Fruit fly (Drosophila melanogaster) whole organism, embryonic: Measurements from ENCODE around the gene Sgs5bis.

Source experiments
- Asciz ChIP-seq: fragments of 200-800 bp; sonication (Bioruptor generic); optimal IDR thresholded peaks from 2 replicates; lab custom pipeline; 2017; ENCODE audit warnings: missing biosample characterization, mild to moderate bottlenecking, missing genetic modification characterization, missing genetic modification reagents
- Awh ChIP-seq: fragments of 200-800 bp; sonication (Bioruptor generic); IDR thresholded peaks from 2 replicates; pipeline ENCODE4, ENCODE4 v1.3.6; 2022; ENCODE audit warnings: missing biosample characterization, missing genetic modification characterization
- CG10321 ChIP-seq: fragments of 200-800 bp; sonication (Bioruptor generic); IDR thresholded peaks from 2 replicates; pipeline ENCODE4 v1.3.6; 2022; ENCODE audit warnings: missing biosample characterization, missing genetic modification characterization
- CG11085 ChIP-seq: fragments of 200-800 bp; sonication (Bioruptor generic); IDR thresholded peaks from 2 replicates; pipeline ENCODE4 v1.3.6; 2022; ENCODE audit warnings: missing biosample characterization, missing genetic modification characterization
- CG11504 ChIP-seq: fragments of 200-800 bp; sonication (Bioruptor generic); optimal IDR thresholded peaks from 3 replicates; lab custom pipeline; 2019; ENCODE audit warnings: missing biosample characterization, mild to moderate bottlenecking, missing genetic modification characterization, moderate library complexity
- CG12236 ChIP-seq: fragments of 200-800 bp; sonication (Bioruptor generic); optimal IDR thresholded peaks from 2 replicates; lab custom pipeline; 2016; ENCODE audit warnings: missing biosample characterization, missing genetic modification characterization
- CG12391 ChIP-seq: fragments of 200-800 bp; sonication (Bioruptor generic); optimal IDR thresholded peaks from 3 replicates; lab custom pipeline; 2018; ENCODE audit warnings: missing biosample characterization, mild to moderate bottlenecking, missing genetic modification characterization, moderate library complexity
- CG12769 ChIP-seq: fragments of 200-800 bp; sonication (Bioruptor generic); optimal IDR thresholded peaks from 2 replicates; lab custom pipeline; 2019; ENCODE audit warnings: missing biosample characterization, mild to moderate bottlenecking, missing genetic modification characterization, moderate library complexity
- CG1529 ChIP-seq: fragments of 200-800 bp; sonication (Bioruptor generic); optimal IDR thresholded peaks from 3 replicates; lab custom pipeline; 2018; ENCODE audit warnings: missing biosample characterization, missing genetic modification characterization
- CG15696 ChIP-seq: fragments of 200-800 bp; sonication (Bioruptor generic); optimal IDR thresholded peaks from 2 replicates; lab custom pipeline; 2019; ENCODE audit warnings: missing biosample characterization, mild to moderate bottlenecking, missing genetic modification characterization, moderate library complexity
- CG18619 ChIP-seq: fragments of 200-800 bp; sonication (Bioruptor generic); optimal IDR thresholded peaks from 3 replicates; lab custom pipeline; 2017; ENCODE audit warnings: missing biosample characterization, mild to moderate bottlenecking, missing genetic modification characterization
- CG30431 ChIP-seq: fragments of 200-800 bp; sonication (Bioruptor generic); optimal IDR thresholded peaks from 2 replicates; lab custom pipeline; 2017; ENCODE audit warnings: missing biosample characterization, missing genetic modification characterization
- CG32532 ChIP-seq: fragments of 200-800 bp; sonication (Bioruptor generic); IDR thresholded peaks from 2 replicates; pipeline ENCODE4 v1.3.6; 2022; ENCODE audit warnings: missing biosample characterization, missing genetic modification characterization
- CG33557 ChIP-seq: fragments of 200-800 bp; sonication (Bioruptor generic); optimal IDR thresholded peaks from 2 replicates; lab custom pipeline; 2019; ENCODE audit warnings: missing biosample characterization, mild to moderate bottlenecking, missing genetic modification characterization, moderate library complexity
- CG4282 ChIP-seq: fragments of 200-800 bp; sonication (Bioruptor generic); optimal IDR thresholded peaks from 2 replicates; lab custom pipeline; 2016; ENCODE audit warnings: missing biosample characterization, missing genetic modification characterization
- CG4820 ChIP-seq: fragments of 200-800 bp; sonication (Bioruptor generic); optimal IDR thresholded peaks from 3 replicates; lab custom pipeline; 2016; ENCODE audit warnings: missing biosample characterization, missing genetic modification characterization
- CG6654 ChIP-seq: fragments of 200-800 bp; sonication (Bioruptor generic); optimal IDR thresholded peaks from 2 replicates; lab custom pipeline; 2017; ENCODE audit warnings: missing biosample characterization, mild to moderate bottlenecking, missing genetic modification characterization
- CG7839 ChIP-seq: fragments of 200-800 bp; sonication (Bioruptor generic); optimal IDR thresholded peaks from 3 replicates; lab custom pipeline; 2018; ENCODE audit warnings: missing biosample characterization, mild to moderate bottlenecking, missing genetic modification characterization, moderate library complexity
- CG7963 ChIP-seq: fragments of 200-800 bp; sonication (Bioruptor generic); IDR thresholded peaks from 3 replicates; pipeline ENCODE4 v1.3.6; 2022; ENCODE audit warnings: missing biosample characterization, missing genetic modification characterization; ENCODE audit not compliant: partially characterized antibody
- CrebB ChIP-seq: fragments of 200-800 bp; sonication (Bioruptor generic); optimal IDR thresholded peaks from 3 replicates; lab custom pipeline; 2018; ENCODE audit warnings: missing biosample characterization, mild to moderate bottlenecking, missing genetic modification characterization
- Hr51 ChIP-seq, 2 experiments: fragments of 200-800 bp; sonication (Bioruptor generic); optimal IDR thresholded peaks; 2 replicates in 1 of 2; 3 replicates in 1 of 2; lab custom pipeline; 2016 to 2018; ENCODE audit warnings: missing biosample characterization in 2 of 2, missing genetic modification characterization in 2 of 2, mild to moderate bottlenecking in 1 of 2, moderate library complexity in 1 of 2
- NfI ChIP-seq: fragments of 200-800 bp; sonication (Bioruptor generic); optimal IDR thresholded peaks from 3 replicates; lab custom pipeline; 2018; ENCODE audit warnings: missing biosample characterization, mild to moderate bottlenecking, missing genetic modification characterization, moderate library complexity
- Six4 ChIP-seq: fragments of 200-800 bp; sonication (Bioruptor generic); optimal IDR thresholded peaks from 2 replicates; lab custom pipeline; 2016; ENCODE audit warnings: missing biosample characterization, missing genetic modification characterization
- Spps ChIP-seq: fragments of 200-800 bp; sonication (Bioruptor generic); optimal IDR thresholded peaks from 2 replicates; lab custom pipeline; 2018; ENCODE audit warnings: missing biosample characterization, mild to moderate bottlenecking, missing genetic modification characterization
- Vsx1 ChIP-seq: fragments of 200-800 bp; sonication (Bioruptor generic); optimal IDR thresholded peaks from 2 replicates; lab custom pipeline; 2017; ENCODE audit warnings: missing biosample characterization, mild to moderate bottlenecking, missing genetic modification characterization, missing genetic modification reagents
- amos ChIP-seq: fragments of 200-800 bp; sonication (Bioruptor generic); IDR thresholded peaks from 2 replicates; pipeline ENCODE4 v1.3.6; 2022; ENCODE audit warnings: missing biosample characterization, missing genetic modification characterization; ENCODE audit not compliant: partially characterized antibody
- bowl ChIP-seq: fragments of 200-800 bp; sonication (Bioruptor generic); IDR thresholded peaks from 2 replicates; pipeline ENCODE4 v1.3.6; 2022; ENCODE audit warnings: missing biosample characterization, missing genetic modification characterization
- crol ChIP-seq: fragments of 200-800 bp; sonication (Bioruptor generic); IDR thresholded peaks from 2 replicates; pipeline ENCODE4 v1.3.6; 2022; ENCODE audit warnings: missing biosample characterization, missing genetic modification characterization
- crp ChIP-seq, 2 experiments: fragments of 200-800 bp; sonication (Bioruptor generic); optimal IDR thresholded peaks; 2 replicates in 1 of 2; 3 replicates in 1 of 2; lab custom pipeline; 2017; ENCODE audit warnings: missing biosample characterization in 2 of 2, missing genetic modification characterization in 2 of 2, mild to moderate bottlenecking in 1 of 2, moderate library complexity in 1 of 2
- dmrt99B ChIP-seq: fragments of 200-800 bp; sonication (Bioruptor generic); optimal IDR thresholded peaks from 2 replicates; lab custom pipeline; 2018; ENCODE audit warnings: missing biosample characterization, mild to moderate bottlenecking, missing genetic modification characterization, moderate library complexity
- emc ChIP-seq: fragments of 200-800 bp; sonication (Bioruptor generic); optimal IDR thresholded peaks from 2 replicates; lab custom pipeline; 2016; ENCODE audit warnings: missing biosample characterization, missing genetic modification characterization
- fd64A ChIP-seq: fragments of 200-800 bp; sonication (Bioruptor generic); optimal IDR thresholded peaks from 3 replicates; lab custom pipeline; 2018; ENCODE audit warnings: missing biosample characterization, mild to moderate bottlenecking, missing genetic modification characterization
- fd96Cb ChIP-seq: fragments of 200-800 bp; sonication (Bioruptor generic); optimal IDR thresholded peaks from 2 replicates; lab custom pipeline; 2018; ENCODE audit warnings: missing biosample characterization, mild to moderate bottlenecking, missing genetic modification characterization, moderate library complexity
- hkb ChIP-seq, 2 experiments: fragments of 200-800 bp in 1 of 2; fragments of >200 bp in 1 of 2; sonication (Bioruptor generic) in 1 of 2; IDR thresholded peaks in 1 of 2; optimal IDR thresholded peaks in 1 of 2; 2 replicates each; pipeline versions ENCODE4 v1.3.6 to Lab custom; 2017 to 2022; ENCODE audit warnings: missing biosample characterization in 1 of 2, missing genetic modification characterization in 1 of 2
- jing ChIP-seq: fragments of 200-800 bp; sonication (Bioruptor generic); optimal IDR thresholded peaks from 2 replicates; lab custom pipeline; 2018; ENCODE audit warnings: missing biosample characterization, mild to moderate bottlenecking, missing genetic modification characterization
- lola ChIP-seq, 3 experiments: fragments of >200 bp in 2 of 3; fragments of 200-800 bp in 1 of 3; sonication (Bioruptor generic) in 1 of 3; optimal IDR thresholded peaks; 2 replicates each; lab custom pipeline; 2017 to 2019; ENCODE audit warnings: missing biosample characterization in 3 of 3, missing genetic modification characterization in 3 of 3, mild to moderate bottlenecking in 1 of 3, moderate library complexity in 1 of 3
- nau ChIP-seq: fragments of 200-800 bp; sonication (Bioruptor generic); optimal IDR thresholded peaks from 3 replicates; lab custom pipeline; 2017; ENCODE audit warnings: missing biosample characterization, mild to moderate bottlenecking, missing genetic modification characterization, missing genetic modification reagents
- onecut ChIP-seq: fragments of 200-800 bp; sonication (Bioruptor generic); IDR thresholded peaks from 2 replicates; pipeline ENCODE4 v1.3.6; 2022; ENCODE audit warnings: missing biosample characterization, missing genetic modification characterization
- org-1 ChIP-seq: fragments of 200-800 bp; sonication (Bioruptor generic); optimal IDR thresholded peaks from 2 replicates; lab custom pipeline; 2017; ENCODE audit warnings: missing biosample characterization, missing genetic modification characterization
- psq ChIP-seq: fragments of 200-800 bp; sonication (Bioruptor generic); optimal IDR thresholded peaks from 2 replicates; lab custom pipeline; 2017; ENCODE audit warnings: missing biosample characterization, missing genetic modification characterization
- sens ChIP-seq: fragments of 200-800 bp; sonication (Bioruptor generic); peaks from one replicate; lab custom pipeline; 2016; ENCODE audit warnings: missing biosample characterization, missing genetic modification characterization
- sna ChIP-seq: fragments of 200-800 bp; sonication (Bioruptor generic); IDR thresholded peaks from 2 replicates; pipeline ENCODE4 v1.3.6; 2022; ENCODE audit warnings: missing biosample characterization, missing genetic modification characterization; ENCODE audit not compliant: partially characterized antibody
- stc ChIP-seq: fragments of 200-800 bp; sonication (Bioruptor generic); IDR thresholded peaks from 2 replicates; pipeline ENCODE4 v1.3.6; 2022; ENCODE audit warnings: missing biosample characterization, missing genetic modification characterization
- stwl ChIP-seq: fragments of 200-800 bp; sonication (Bioruptor generic); optimal IDR thresholded peaks from 3 replicates; lab custom pipeline; 2018; ENCODE audit warnings: missing biosample characterization, mild to moderate bottlenecking, missing genetic modification characterization, moderate library complexity
- sug ChIP-seq: fragments of 200-800 bp; optimal IDR thresholded peaks from 2 replicates; lab custom pipeline; 2019; ENCODE audit warnings: missing biosample characterization, mild to moderate bottlenecking, missing genetic modification characterization, moderate library complexity
- tna ChIP-seq: fragments of 200-800 bp; sonication (Bioruptor generic); IDR thresholded peaks from 2 replicates; pipeline ENCODE4 v1.3.6; 2022; ENCODE audit warnings: missing biosample characterization, missing genetic modification characterization; ENCODE audit not compliant: partially characterized antibody
- trem ChIP-seq: fragments of 200-800 bp; optimal IDR thresholded peaks from 3 replicates; lab custom pipeline; 2019; ENCODE audit warnings: missing biosample characterization, mild to moderate bottlenecking, missing genetic modification characterization, moderate library complexity
- zf30C ChIP-seq: fragments of 200-800 bp; sonication (Bioruptor generic); optimal IDR thresholded peaks from 3 replicates; lab custom pipeline; 2018; ENCODE audit warnings: missing biosample characterization, mild to moderate bottlenecking, missing genetic modification characterization
- zfh2 ChIP-seq: fragments of 200-800 bp; sonication (Bioruptor generic); optimal IDR thresholded peaks from 2 replicates; lab custom pipeline; 2016; ENCODE audit warnings: missing biosample characterization, missing genetic modification characterization

Sgs5bis gene

dm6 chr3R:17619726-17620282 is 25.6 kb downstream of the Sgs5bis start (continued):
- TF ChIP-seq CG1529 (GFP tag; lab: Kevin White, UChicago) (no peak), jing (no peak), CG15696 (peak; percentile 8), hkb (optimal IDR thresholded peaks at IDR 0.05; lab: Kevin White, UChicago) (no peak), hkb (GFP tag; IDR thresholded peaks at IDR 0.05; lab: Robert Waterston, UW) (peak; percentile 31; the same call in 1 of the 2 replicates), CG12391 (tag; lab: Kevin White, UChicago) (no peak), trem (tag; lab: Kevin White, UChicago) (no peak), CG11085 (GFP tag; lab: Robert Waterston, UW) (no peak), org-1 (GFP tag; lab: Kevin White, UChicago) (no peak), Six4 (GFP tag; lab: Kevin White, UChicago) (no peak), sna (GFP tag; lab: Robert Waterston, UW) (peak; percentile 84), dmrt99B (tag; lab: Kevin White, UChicago) (peak; percentile 48), fd96Cb (tag; lab: Kevin White, UChicago) (no peak), crp (GFP tag; optimal IDR thresholded peaks at IDR 0.05; lab: Kevin White, UChicago) (no peak), zfh2 (no peak), CG33557 (GFP tag; lab: Kevin White, UChicago) (peak; percentile 24), CG4282 (no peak), amos (GFP tag; lab: Robert Waterston, UW) (peak; percentile 84), fd64A (GFP tag; lab: Kevin White, UChicago) (no peak), stc (peak; percentile 21; the same call in 1 of the 2 replicates), stwl (no peak), NfI (GFP tag; lab: Kevin White, UChicago) (no peak), psq (no peak), sug (tag; lab: Kevin White, UChicago) (no peak), CG11504 (tag; lab: Kevin White, UChicago) (peak; percentile 4), lola (GFP tag; optimal IDR thresholded peaks at IDR 0.05; lab: Kevin White, UChicago) (no peak), CG12236 (GFP tag; lab: Kevin White, UChicago) (no peak), sens (peak; percentile 82), CG6654 (GFP tag; lab: Kevin White, UChicago) (no peak), tna (GFP tag; lab: Robert Waterston, UW) (peak; percentile 87), CG7839 (peak; percentile 37), Hr51 (GFP tag; optimal IDR thresholded peaks at IDR 0.05; lab: Kevin White, UChicago) (no peak), Asciz (GFP tag; lab: Kevin White, UChicago) (no peak), CG4820 (GFP tag; lab: Kevin White, UChicago) (no peak), onecut (GFP tag; lab: Robert Waterston, UW) (no peak), nau (GFP tag; lab: Kevin White, UChicago) (peak; percentile 30), CrebB (tag; lab: Kevin White, UChicago) (no peak), CG30431 (no peak), CG12769 (tag; lab: Kevin White, UChicago) (no peak), Vsx1 (GFP tag; lab: Kevin White, UChicago) (no peak), CG10321 (GFP tag; lab: Robert Waterston, UW) (no peak), Spps (tag; lab: Kevin White, UChicago) (peak; percentile 21), emc (GFP tag; lab: Kevin White, UChicago) (no peak), Awh (no peak), bowl (GFP tag; lab: Robert Waterston, UW) (no peak), crol (no peak), CG32532 (GFP tag; lab: Robert Waterston, UW) (no peak), CG7963 (GFP tag; lab: Robert Waterston, UW) (peak; percentile 85), CG18619 (no peak), zf30C (no peak)
